Worm (Caenorhabditis elegans) whole organism, late embryonic: ENCODE results near the gene EGAP1.5.

ENCODE experiments used
- C38D4.7 ChIP-seq: fragments of 200-800 bp; sonication (Bioruptor generic); optimal IDR thresholded peaks from 2 replicates; lab custom pipeline; 2018; ENCODE audit warnings: mild to moderate bottlenecking, missing genetic modification characterization, moderate library complexity, missing compliant biosample characterization
- F13H6.1 ChIP-seq: sonication (generic microtip); optimal IDR thresholded peaks from 2 replicates; lab custom pipeline; 2016; ENCODE audit warnings: missing genetic modification characterization, missing compliant biosample characterization
- K09A11.1 ChIP-seq: sonication (generic microtip); optimal IDR thresholded peaks from 2 replicates; lab custom pipeline; 2017; ENCODE audit warnings: antibody characterized with exemption, mild to moderate bottlenecking, missing genetic modification characterization, missing compliant biosample characterization; ENCODE audit not compliant: insufficient read depth
- T23F11.4 ChIP-seq: fragments of 200-800 bp; sonication (Bioruptor generic); optimal IDR thresholded peaks from 2 replicates; lab custom pipeline; 2018; ENCODE audit warnings: mild to moderate bottlenecking, missing genetic modification characterization, missing compliant biosample characterization
- ahr-1 ChIP-seq: sonication (generic microtip); optimal IDR thresholded peaks from 2 replicates; lab custom pipeline; 2016; ENCODE audit warnings: missing genetic modification characterization, missing compliant biosample characterization
- ceh-14 ChIP-seq: sonication (generic microtip); optimal IDR thresholded peaks from 2 replicates; lab custom pipeline; 2016; ENCODE audit warnings: missing genotype, missing genetic modification characterization, missing compliant biosample characterization
- ceh-18 ChIP-seq: sonication (generic microtip); optimal IDR thresholded peaks from 2 replicates; lab custom pipeline; 2016; ENCODE audit warnings: missing genetic modification characterization, missing compliant biosample characterization
- ceh-24 ChIP-seq: sonication (generic microtip); optimal IDR thresholded peaks from 2 replicates; lab custom pipeline; 2016; ENCODE audit warnings: mild to moderate bottlenecking, missing genetic modification characterization, missing compliant biosample characterization
- ceh-30 ChIP-seq: fragments of 150-350 bp; optimal IDR thresholded peaks from 2 replicates; lab custom pipeline; 2014; ENCODE audit warnings: missing biosample characterization, missing genetic modification characterization
- ceh-31 ChIP-seq: sonication (generic microtip); optimal IDR thresholded peaks from 2 replicates; lab custom pipeline; 2016; ENCODE audit warnings: missing genetic modification characterization, missing compliant biosample characterization
- ceh-45 ChIP-seq: fragments of 200-800 bp; sonication (Bioruptor generic); IDR thresholded peaks from 2 replicates; pipeline ENCODE4 v1.3.6; 2022; ENCODE audit warnings: missing genetic modification reagents, missing genetic modification characterization, missing compliant biosample characterization
- ceh-9 ChIP-seq: sonication (generic microtip); optimal IDR thresholded peaks from 2 replicates; lab custom pipeline; 2016; ENCODE audit warnings: mild to moderate bottlenecking, missing genetic modification characterization, inconsistent platforms, missing compliant biosample characterization
- che-1 ChIP-seq: sonication (generic microtip); optimal IDR thresholded peaks from 2 replicates; lab custom pipeline; 2016; ENCODE audit warnings: mild to moderate bottlenecking, missing genetic modification characterization, missing compliant biosample characterization
- elt-4 ChIP-seq: sonication (generic microtip); optimal IDR thresholded peaks from 2 replicates; lab custom pipeline; 2016; ENCODE audit warnings: missing genetic modification characterization, missing compliant biosample characterization
- fax-1 ChIP-seq: sonication (generic microtip); optimal IDR thresholded peaks from 2 replicates; lab custom pipeline; 2016; ENCODE audit warnings: missing genotype, missing genetic modification characterization, missing compliant biosample characterization
- fkh-10 ChIP-seq: fragments of 150-350 bp; optimal IDR thresholded peaks from 2 replicates; lab custom pipeline; 2014; ENCODE audit warnings: missing biosample characterization, missing genetic modification reagents, missing genetic modification characterization
- fkh-6 ChIP-seq: sonication (generic microtip); optimal IDR thresholded peaks from 2 replicates; lab custom pipeline; 2016; ENCODE audit warnings: missing genetic modification characterization, missing compliant biosample characterization
- hlh-13 ChIP-seq: fragments of 200-800 bp; sonication (Bioruptor generic); optimal IDR thresholded peaks from 2 replicates; lab custom pipeline; 2018; ENCODE audit warnings: mild to moderate bottlenecking, missing genetic modification characterization, missing compliant biosample characterization
- hlh-15 ChIP-seq: sonication (generic microtip); optimal IDR thresholded peaks from 2 replicates; lab custom pipeline; 2016; ENCODE audit warnings: missing genetic modification characterization, missing compliant biosample characterization
- hlh-6 ChIP-seq: sonication (generic microtip); optimal IDR thresholded peaks from 2 replicates; lab custom pipeline; 2016; ENCODE audit warnings: missing genotype, missing genetic modification characterization, missing compliant biosample characterization
- hlh-8 ChIP-seq: sonication (generic microtip); optimal IDR thresholded peaks from 2 replicates; lab custom pipeline; 2016; ENCODE audit warnings: missing genotype, missing genetic modification characterization, missing compliant biosample characterization
- madf-2 ChIP-seq: sonication (generic microtip); optimal IDR thresholded peaks from 2 replicates; lab custom pipeline; 2017; ENCODE audit warnings: missing genetic modification characterization, missing compliant biosample characterization
- mec-3 ChIP-seq: sonication (generic microtip); optimal IDR thresholded peaks from 2 replicates; lab custom pipeline; 2016; ENCODE audit warnings: borderline replicate concordance, missing genetic modification characterization, missing compliant biosample characterization
- nfya-1 ChIP-seq: sonication (generic microtip); optimal IDR thresholded peaks from 2 replicates; lab custom pipeline; 2017; ENCODE audit warnings: missing genetic modification characterization, mild to moderate bottlenecking, missing compliant biosample characterization, antibody characterized with exemption, moderate library complexity
- npax-4 ChIP-seq: sonication (generic microtip); optimal IDR thresholded peaks from 2 replicates; lab custom pipeline; 2016; ENCODE audit warnings: missing genetic modification characterization, missing compliant biosample characterization
- odd-2 ChIP-seq: sonication (generic microtip); optimal IDR thresholded peaks from 2 replicates; lab custom pipeline; 2017; ENCODE audit warnings: antibody characterized with exemption, mild to moderate bottlenecking, missing genetic modification characterization, missing compliant biosample characterization
- pag-3 ChIP-seq: sonication (generic microtip); optimal IDR thresholded peaks from 2 replicates; lab custom pipeline; 2016; ENCODE audit warnings: missing compliant biosample characterization, missing genetic modification characterization, borderline replicate concordance
- pat-9 ChIP-seq: fragments of 200-800 bp; sonication (Bioruptor generic); optimal IDR thresholded peaks from 2 replicates; lab custom pipeline; 2018; ENCODE audit warnings: mild to moderate bottlenecking, missing genetic modification characterization, moderate library complexity, missing compliant biosample characterization
- pax-1 ChIP-seq: fragments of 150-350 bp; optimal IDR thresholded peaks from 2 replicates; lab custom pipeline; 2014; ENCODE audit warnings: missing biosample characterization, missing genetic modification characterization
- tbx-2 ChIP-seq: sonication (generic microtip); optimal IDR thresholded peaks from 2 replicates; lab custom pipeline; 2016; ENCODE audit warnings: missing genetic modification characterization, missing compliant biosample characterization
- unc-3 ChIP-seq, 2 experiments: fragments of 200-800 bp in 1 of 2; sonication (Bioruptor generic) in 1 of 2; sonication (generic microtip) in 1 of 2; conservative IDR thresholded peaks in 1 of 2; optimal IDR thresholded peaks in 1 of 2; 2 replicates each; pipeline versions ENCODE4 v1.3.6 to Lab custom; 2016 to 2022; ENCODE audit warnings: missing compliant biosample characterization in 2 of 2, missing genetic modification characterization in 2 of 2, missing genetic modification reagents in 1 of 2
- unc-55 ChIP-seq: sonication (generic microtip); optimal IDR thresholded peaks from 2 replicates; lab custom pipeline; 2017; ENCODE audit warnings: missing biosample characterization, missing genetic modification reagents, missing genetic modification characterization
- unc-86 ChIP-seq: sonication (generic microtip); optimal IDR thresholded peaks from 2 replicates; lab custom pipeline; 2016; ENCODE audit warnings: missing genetic modification characterization, missing compliant biosample characterization
- zip-5 ChIP-seq: sonication (generic microtip); optimal IDR thresholded peaks from 2 replicates; lab custom pipeline; 2016; ENCODE audit warnings: missing genetic modification characterization, missing compliant biosample characterization
- ztf-16 ChIP-seq: sonication (generic microtip); optimal IDR thresholded peaks from 2 replicates; lab custom pipeline; 2017; ENCODE audit warnings: missing genetic modification characterization, missing compliant biosample characterization

EGAP1.5 gene

DNA sequence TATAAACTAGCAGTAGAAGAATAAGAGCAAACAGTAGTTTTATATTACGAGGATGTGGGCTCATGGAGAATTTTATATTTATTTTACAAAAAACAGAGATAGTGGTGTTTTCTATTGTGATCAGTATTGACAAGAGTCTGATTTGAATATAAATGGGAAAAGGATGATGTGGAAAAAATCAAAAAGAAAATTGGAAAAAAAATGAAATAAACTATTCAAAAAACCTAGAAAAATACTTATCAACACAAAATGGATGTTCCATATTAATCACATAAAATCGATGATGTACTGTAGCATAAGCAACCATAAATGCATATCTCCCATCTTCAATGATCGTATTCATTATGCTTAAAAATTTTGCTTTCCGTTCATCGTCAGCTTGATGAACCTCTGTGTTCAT lies 44.6 kb upstream of the EGAP1.5 start, which contains the start of gene C28H8.7:
TSS of gene C28H8.7 (minus strand) at position 101 of the 400 bp plus-strand sequence.
- no peak for TF ChIP-seq ceh-24 (tag; lab: Kevin White, UChicago)
- no peak for TF ChIP-seq tbx-2 (tag; lab: Kevin White, UChicago)
- TF ChIP-seq fkh-6: no peak
- no peak for TF ChIP-seq ztf-16 (tag; lab: Kevin White, UChicago)
- TF ChIP-seq nfya-1 (tag; lab: Kevin White, UChicago): no peak
- no peak for TF ChIP-seq unc-86 (tag; lab: Kevin White, UChicago)
- TF ChIP-seq unc-55: no peak
- no peak for TF ChIP-seq pat-9 (tag; lab: Kevin White, UChicago)
- no peak for TF ChIP-seq hlh-6
- no peak for TF ChIP-seq zip-5 (tag; lab: Kevin White, UChicago)
- TF ChIP-seq ceh-14 (tag; lab: Kevin White, UChicago): no peak
- TF ChIP-seq hlh-8 (tag; lab: Kevin White, UChicago): no peak
- TF ChIP-seq ceh-18 (tag; lab: Kevin White, UChicago): no peak

DNA sequence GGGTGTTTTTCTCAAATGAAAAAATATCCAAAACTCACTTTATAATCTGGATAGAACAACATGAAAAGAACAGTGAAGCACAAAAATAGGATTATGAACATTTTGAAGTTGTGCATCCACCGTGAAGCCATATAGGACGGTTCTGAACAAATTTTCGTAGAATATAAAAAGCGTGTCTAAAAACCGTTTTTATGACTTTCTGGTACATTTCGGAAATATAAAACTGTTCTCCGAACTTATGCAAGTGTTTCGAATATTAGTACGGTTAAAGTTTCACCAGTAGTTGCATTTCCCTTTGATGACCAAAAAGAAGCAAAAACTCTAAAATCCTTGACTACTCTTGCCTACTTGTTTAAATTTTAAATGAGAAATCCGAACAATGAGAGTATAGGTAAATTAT lies 42.8 kb upstream of the EGAP1.5 start, which contains the start of gene C28H8.8:
TSS of gene C28H8.8 (minus strand) at position 101 of the 400 bp plus-strand sequence.
- TF ChIP-seq npax-4 (tag; lab: Kevin White, UChicago): no peak
- no peak for TF ChIP-seq ceh-30 (tag; lab: Kevin White, UChicago)
- TF ChIP-seq pag-3 (tag; lab: Kevin White, UChicago): no peak
- no peak for TF ChIP-seq odd-2
- TF ChIP-seq unc-3 (GFP tag; conservative IDR thresholded peaks at IDR 0.05; lab: Robert Waterston, UW): no peak
- TF ChIP-seq unc-3 (tag; optimal IDR thresholded peaks at IDR 0.05; lab: Kevin White, UChicago): no peak
- no peak for TF ChIP-seq che-1 (tag; lab: Kevin White, UChicago)
- no peak for TF ChIP-seq mec-3 (tag; lab: Kevin White, UChicago)
- TF ChIP-seq K09A11.1 (tag; lab: Kevin White, UChicago): no peak
- no peak for TF ChIP-seq ceh-31
- TF ChIP-seq ceh-45 (GFP tag; lab: Robert Waterston, UW): no peak
- TF ChIP-seq hlh-13: no peak
- no peak for TF ChIP-seq ahr-1 (tag; lab: Kevin White, UChicago)
- TF ChIP-seq C38D4.7 (GFP tag; lab: Kevin White, UChicago): no peak
- TF ChIP-seq ceh-9 (tag; lab: Kevin White, UChicago): no peak
- TF ChIP-seq elt-4 (tag; lab: Kevin White, UChicago): no peak
- TF ChIP-seq fkh-10 (GFP tag; lab: Kevin White, UChicago): no peak
- TF ChIP-seq pax-1 (tag; lab: Kevin White, UChicago): no peak
- no peak for TF ChIP-seq fax-1 (tag; lab: Kevin White, UChicago)
- no peak for TF ChIP-seq madf-2 (tag; lab: Kevin White, UChicago)
- no peak for TF ChIP-seq T23F11.4 (GFP tag; lab: Kevin White, UChicago)

DNA sequence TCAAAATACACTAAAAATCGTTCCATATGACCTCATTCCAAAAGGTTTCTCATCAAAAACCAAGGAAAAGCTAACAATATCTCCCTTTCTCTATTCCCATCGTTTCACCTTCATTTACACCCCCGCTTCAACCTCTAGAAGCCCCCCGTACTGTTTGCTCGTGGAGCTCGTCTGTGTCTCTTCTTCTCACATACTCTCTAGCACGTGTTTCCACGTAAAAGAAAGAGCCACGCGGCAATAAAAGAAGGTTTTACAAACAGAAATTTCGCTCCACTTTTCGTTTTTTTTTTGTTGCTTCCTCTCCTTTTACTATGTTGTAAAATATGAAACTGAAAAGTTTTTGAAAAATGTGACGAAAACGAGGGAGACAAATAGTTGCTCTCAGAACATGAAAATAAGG lies 38.6 kb upstream of the EGAP1.5 start:
- TF ChIP-seq madf-2 (tag; lab: Kevin White, UChicago) (no peak), ceh-18 (tag; lab: Kevin White, UChicago) (peak; percentile 15)
- TF ChIP-seq, all 69 proteins: peak for 1

DNA sequence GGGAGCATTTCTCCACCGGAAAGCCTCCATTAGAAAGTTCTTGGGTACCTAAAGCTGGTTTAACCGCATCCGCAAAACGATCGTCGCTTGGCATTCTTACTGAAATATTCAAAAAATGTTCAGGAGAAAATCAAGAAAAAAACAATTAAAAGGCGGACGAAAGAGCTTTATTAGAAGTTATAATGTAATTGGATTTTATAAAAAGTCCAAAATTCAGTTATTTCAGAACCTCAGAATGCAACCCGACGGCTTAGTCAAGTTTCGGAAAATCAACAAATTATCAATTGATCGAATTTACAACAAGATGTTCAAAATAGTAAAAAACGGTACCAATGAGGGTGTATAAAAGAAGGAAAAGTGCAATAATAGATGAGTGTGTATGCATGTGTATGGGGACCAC lies 35.6 kb upstream of the EGAP1.5 start, which contains the start of gene pxl-1:
TSS of gene pxl-1 (minus strand) at position 101 of the 400 bp plus-strand sequence.
- TF ChIP-seq hlh-15 (tag; lab: Kevin White, UChicago) (no peak), F13H6.1 (tag; lab: Kevin White, UChicago) (no peak)
